Fruit fly (Drosophila melanogaster): ENCODE measurements around the gene rsh.

The rsh gene

dm6 chrX:13099919-13100318 lies 111.5 kb downstream of the rsh start (continued):
- TF ChIP-seq en (GFP tag; optimal IDR thresholded peaks at IDR 0.05) (no peak), CG7786 (GFP tag; optimal IDR thresholded peaks at IDR 0.05) (no peak), odd (GFP tag; optimal IDR thresholded peaks at IDR 0.05) (peak; percentile 65), CkIIα-i1 (GFP tag; IDR thresholded peaks at IDR 0.05) (no peak), Atf3 (GFP tag; optimal IDR thresholded peaks at IDR 0.05) (no peak), Nf-YA (GFP tag; IDR thresholded peaks at IDR 0.05) (peak; percentile 69), ATbp (GFP tag; optimal IDR thresholded peaks at IDR 0.05) (peak; percentile 66), HLH3B (GFP tag; IDR thresholded peaks at IDR 0.05) (peak; percentile 85), chm (GFP tag; IDR thresholded peaks at IDR 0.05) (peak; percentile 87), wdn (GFP tag; IDR thresholded peaks at IDR 0.05) (peak; percentile 77), CG8765 (GFP tag; IDR thresholded peaks at IDR 0.05) (peak; percentile 56), CG17568 (GFP tag; optimal IDR thresholded peaks at IDR 0.05) (peak; percentile 75), gro (GFP tag; optimal IDR thresholded peaks at IDR 0.05) (no peak), fd64A (GFP tag; optimal IDR thresholded peaks at IDR 0.05) (no peak), cad (GFP tag; optimal IDR thresholded peaks at IDR 0.05) (no peak), Dip3 (GFP tag; optimal IDR thresholded peaks at IDR 0.05) (peak; percentile 13), pb (GFP tag; optimal IDR thresholded peaks at IDR 0.05) (no peak), Rx (GFP tag; IDR thresholded peaks at IDR 0.05) (peak; percentile 82), amos (GFP tag; IDR thresholded peaks at IDR 0.05; ENCODE audit: partially characterized antibody) (no peak), Dek (tag; optimal IDR thresholded peaks at IDR 0.05) (peak; percentile 88), mirr (GFP tag; optimal IDR thresholded peaks at IDR 0.05) (peak; percentile 59), Elba2 (GFP tag; optimal IDR thresholded peaks at IDR 0.05) (no peak), D19A (tag; optimal IDR thresholded peaks at IDR 0.05) (peak; percentile 62), CG2678 (tag; optimal IDR thresholded peaks at IDR 0.05) (peak; percentile 91), ken (GFP tag; IDR thresholded peaks at IDR 0.05) (peak; percentile 84), bcd (GFP tag; optimal IDR thresholded peaks at IDR 0.05) (peak; percentile 79), CG15269 (tag; optimal IDR thresholded peaks at IDR 0.05) (peak; percentile 94), Doc2 (GFP tag; IDR thresholded peaks at IDR 0.05) (no peak; the same call in 1 of the 2 replicates), Med (GFP tag) (peak; percentile 85), ara (GFP tag; IDR thresholded peaks at IDR 0.05) (peak; percentile 79), CG7987 (GFP tag; optimal IDR thresholded peaks at IDR 0.05) (peak; percentile 54), klu (GFP tag; IDR thresholded peaks at IDR 0.05) (peak; percentile 79), CG14441 (GFP tag; IDR thresholded peaks at IDR 0.05) (peak; percentile 94), knrl (GFP tag; IDR thresholded peaks at IDR 0.05; ENCODE audit: partially characterized antibody) (no peak), Ada2b (GFP tag; IDR thresholded peaks at IDR 0.05) (peak; percentile 90), Nf-YC (tag; optimal IDR thresholded peaks at IDR 0.05) (peak; percentile 70), CG6175 (GFP tag; IDR thresholded peaks at IDR 0.05) (peak; percentile 77), HLH4C (GFP tag; IDR thresholded peaks at IDR 0.05; ENCODE audit: partially characterized antibody) (no peak), CG14965 (GFP tag; optimal IDR thresholded peaks at IDR 0.05; ENCODE audit: borderline replicate concordance) (no peak), CG9817 (tag; optimal IDR thresholded peaks at IDR 0.05) (peak; percentile 92), corto (GFP tag; optimal IDR thresholded peaks at IDR 0.05) (peak; percentile 32), vnd (GFP tag; IDR thresholded peaks at IDR 0.05; ENCODE audit: partially characterized antibody) (no peak), CG2875 (GFP tag; optimal IDR thresholded peaks at IDR 0.05) (peak; percentile 43), CG14667 (GFP tag; IDR thresholded peaks at IDR 0.05) (peak; percentile 82; the same call in 1 of the 2 replicates), p53 (GFP tag; optimal IDR thresholded peaks at IDR 0.05) (no peak), Sox102F (GFP tag; optimal IDR thresholded peaks at IDR 0.05) (peak; percentile 82), dan (GFP tag; IDR thresholded peaks at IDR 0.05) (no peak), lov (optimal IDR thresholded peaks at IDR 0.05) (no peak), lov (GFP tag; IDR thresholded peaks at IDR 0.05) (peak; percentile 64; the same call in 1 of the 3 replicates), sisA (GFP tag; IDR thresholded peaks at IDR 0.05) (peak; percentile 75), phol (tag; optimal IDR thresholded peaks at IDR 0.05) (peak; percentile 72), CG1832 (GFP tag; optimal IDR thresholded peaks at IDR 0.05) (no peak)
